Fruit fly (Drosophila melanogaster): ENCODE data around the gene CG42502.
A peak's percentile ranks its signal among the peaks of the same experiment; 100 is the strongest.

The CG42502 gene

DNA sequence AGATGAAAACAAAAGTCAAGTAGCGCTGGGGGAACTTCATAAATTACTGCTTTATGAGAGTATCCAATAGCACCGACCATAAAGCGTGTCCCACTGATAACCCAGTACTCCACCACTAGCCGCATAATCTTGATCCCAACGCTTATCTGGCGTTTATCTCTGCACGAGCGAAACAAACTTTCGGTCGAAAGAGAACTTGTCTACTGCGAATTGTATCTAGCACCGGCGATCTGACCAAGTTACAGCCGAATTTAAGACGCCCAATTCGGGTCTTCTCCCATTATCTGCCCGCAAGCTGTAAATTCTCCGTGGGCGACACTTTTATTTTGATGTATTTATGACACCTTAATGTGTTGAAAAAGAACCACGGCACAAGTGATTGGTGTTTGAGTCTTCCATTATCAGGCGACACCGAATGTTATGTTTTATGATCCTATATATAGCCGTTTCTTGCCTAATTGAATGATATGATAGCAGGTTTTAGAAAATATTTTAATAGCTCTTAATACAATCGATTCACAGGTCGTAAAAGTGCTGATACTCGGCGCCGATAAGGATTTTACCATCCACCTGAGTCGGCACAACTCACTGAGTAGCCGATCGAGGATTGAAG is 21.2 kb downstream of the CG42502 start (continued):
- TF ChIP-seq CG10979 (tag; optimal IDR thresholded peaks at IDR 0.05) (no peak), sim (GFP tag; IDR thresholded peaks at IDR 0.05) (no peak), CG14667 (GFP tag; IDR thresholded peaks at IDR 0.05) (no peak), CG3281 (GFP tag; optimal IDR thresholded peaks at IDR 0.05) (peak; percentile 13), scrt (GFP tag; optimal IDR thresholded peaks at IDR 0.05) (no peak), CG16779 (GFP tag; IDR thresholded peaks at IDR 0.05) (no peak), fd3F (GFP tag; optimal IDR thresholded peaks at IDR 0.05) (no peak), ssp (GFP tag; IDR thresholded peaks at IDR 0.05) (no peak), Rx (GFP tag; IDR thresholded peaks at IDR 0.05) (no peak), CG33557 (GFP tag; optimal IDR thresholded peaks at IDR 0.05) (no peak), GATAe (GFP tag; conservative IDR thresholded peaks at IDR 0.05) (peak; percentile 67), Opbp (GFP tag; IDR thresholded peaks at IDR 0.05; ENCODE audit: partially characterized antibody) (no peak), zfh2 (GFP tag; optimal IDR thresholded peaks at IDR 0.05) (no peak), zen (tag; optimal IDR thresholded peaks at IDR 0.05) (no peak), Dll (GFP tag; IDR thresholded peaks at IDR 0.05; ENCODE audit: partially characterized antibody) (no peak), sd (tag; optimal IDR thresholded peaks at IDR 0.05) (peak; percentile 90), zfh1 (GFP tag; IDR thresholded peaks at IDR 0.05) (no peak), CG15011 (GFP tag; optimal IDR thresholded peaks at IDR 0.05) (no peak), CG14014 (GFP tag; IDR thresholded peaks at IDR 0.05) (0 out of 2 replicates have a peak, but pooled peaks have one; percentile 9), gt (GFP tag; IDR thresholded peaks at IDR 0.05) (no peak), NfI (GFP tag; optimal IDR thresholded peaks at IDR 0.05) (no peak), CG30431 (GFP tag; optimal IDR thresholded peaks at IDR 0.05) (no peak), Dad (GFP tag; optimal IDR thresholded peaks at IDR 0.05) (no peak), D19B (GFP tag; optimal IDR thresholded peaks at IDR 0.05) (no peak), CG9817 (tag; optimal IDR thresholded peaks at IDR 0.05) (no peak), CG7839 (tag; optimal IDR thresholded peaks at IDR 0.05) (no peak), repo (GFP tag; optimal IDR thresholded peaks at IDR 0.05) (no peak), slou (GFP tag; optimal IDR thresholded peaks at IDR 0.05) (no peak), Vsx1 (GFP tag; optimal IDR thresholded peaks at IDR 0.05) (no peak), sens (GFP tag) (peak; percentile 55), CG9797 (GFP tag; optimal IDR thresholded peaks at IDR 0.05) (no peak), Tbp (GFP tag; optimal IDR thresholded peaks at IDR 0.05) (no peak), CG11723 (GFP tag; optimal IDR thresholded peaks at IDR 0.05) (no peak), dm (GFP tag; optimal IDR thresholded peaks at IDR 0.05) (no peak), crc (GFP tag; optimal IDR thresholded peaks at IDR 0.05) (no peak), pfk (GFP tag; optimal IDR thresholded peaks at IDR 0.05) (no peak), hth (optimal IDR thresholded peaks at IDR 0.05) (no peak), Jarid2 (GFP tag; optimal IDR thresholded peaks at IDR 0.05) (no peak), Camta (GFP tag; optimal IDR thresholded peaks at IDR 0.05) (no peak), Oaz (GFP tag; IDR thresholded peaks at IDR 0.05) (no peak), tgo (GFP tag; IDR thresholded peaks at IDR 0.05) (no peak), NK7.1 (GFP tag; optimal IDR thresholded peaks at IDR 0.05) (no peak), CG2202 (tag; optimal IDR thresholded peaks at IDR 0.05) (peak; percentile 8), cg (GFP tag; optimal IDR thresholded peaks at IDR 0.05) (no peak), usp (GFP tag; optimal IDR thresholded peaks at IDR 0.05) (no peak), prd (optimal IDR thresholded peaks at IDR 0.05) (no peak), prd (GFP tag; IDR thresholded peaks at IDR 0.05) (no peak), Mes4 (GFP tag; optimal IDR thresholded peaks at IDR 0.05) (no peak), CG11504 (tag; optimal IDR thresholded peaks at IDR 0.05) (no peak), pum (GFP tag; optimal IDR thresholded peaks at IDR 0.05) (no peak), tin (GFP tag; optimal IDR thresholded peaks at IDR 0.05) (no peak), CG1024 (GFP tag; IDR thresholded peaks at IDR 0.05) (no peak)
